Fruit fly (Drosophila melanogaster) whole organism, wandering third instar larva: Measurements from ENCODE around the gene Kat60.

Source experiments
- HLH106 ChIP-seq: fragments of 200-800 bp; optimal IDR thresholded peaks from 3 replicates; lab custom pipeline; 2019; ENCODE audit warnings: missing biosample characterization, mild to moderate bottlenecking, missing genetic modification characterization, moderate library complexity
- OdsH ChIP-seq: fragments of 200-800 bp; sonication (Bioruptor generic); optimal IDR thresholded peaks from 2 replicates; lab custom pipeline; 2016; ENCODE audit warnings: missing biosample characterization, mild to moderate bottlenecking, missing genetic modification characterization
- brk ChIP-seq: fragments of 200-800 bp; sonication (Bioruptor generic); optimal IDR thresholded peaks from 2 replicates; lab custom pipeline; 2016; ENCODE audit warnings: missing biosample characterization, mild to moderate bottlenecking, missing genetic modification characterization
- foxo ChIP-seq, 2 experiments: fragments of 200-800 bp; sonication (Bioruptor generic); optimal IDR thresholded peaks; 2 replicates in 1 of 2; 3 replicates in 1 of 2; lab custom pipeline; 2016 to 2017; ENCODE audit warnings: missing biosample characterization in 2 of 2, missing genetic modification characterization in 2 of 2
- lola ChIP-seq: fragments of >200 bp; optimal IDR thresholded peaks from 2 replicates; lab custom pipeline; 2017; ENCODE audit warnings: missing biosample characterization, missing genetic modification characterization
- sv ChIP-seq: fragments of 200-800 bp; sonication (Bioruptor generic); optimal IDR thresholded peaks from 3 replicates; lab custom pipeline; 2016; ENCODE audit warnings: missing biosample characterization, missing genetic modification characterization

DNA sequence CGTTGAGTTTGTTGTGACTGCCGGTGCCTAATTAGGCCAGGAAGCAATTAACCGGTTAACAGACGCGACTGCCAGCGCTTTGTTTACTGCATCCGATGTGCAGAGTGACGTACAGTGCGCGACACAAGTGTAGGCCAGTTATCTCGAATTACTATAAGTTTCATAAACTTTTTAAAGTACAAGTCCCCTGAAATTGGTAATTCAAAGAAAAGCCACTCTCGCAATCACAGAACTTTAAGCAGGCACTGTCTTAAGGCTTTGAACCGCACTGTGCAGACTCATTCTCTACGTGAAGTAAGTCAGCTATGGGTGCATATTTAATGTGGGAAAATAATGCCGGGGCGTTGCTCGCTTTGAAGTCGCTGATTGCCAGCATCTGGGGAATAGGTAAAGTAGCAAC, 22.5 kb downstream of the Kat60 start:
- TF ChIP-seq lola (GFP tag; lab: Kevin White, UChicago) (no peak), HLH106 (tag; lab: Kevin White, UChicago) (peak; percentile 65), foxo (GFP tag; optimal IDR thresholded peaks at IDR 0.05; lab: Kevin White, UChicago) (peak in 1 of 2 experiments; percentile 78), OdsH (GFP tag; lab: Kevin White, UChicago) (peak; percentile 57), brk (GFP tag; lab: Kevin White, UChicago) (no peak), sv (GFP tag; lab: Kevin White, UChicago) (no peak)
